Worm (Caenorhabditis elegans) whole organism, dauer: ENCODE measurements around the gene rfk-1.

ENCODE experiments used
- unc-62 ChIP-seq: sonication (generic microtip); optimal IDR thresholded peaks from 2 replicates; lab custom pipeline; 2017; ENCODE audit warnings: missing biosample characterization, missing genetic modification reagents, missing genetic modification characterization

rfk-1 gene

ce11 chrIV:10417781-10418180, 8.5 kb upstream of the rfk-1 start, which contains the start of gene F13B12.6:
Gene F13B12.6 (minus strand): TSS chrIV:10417881.
- TF ChIP-seq unc-62 (GFP tag; lab: Kevin White, UChicago): no peak

- no peak for TF ChIP-seq unc-62 (GFP tag; lab: Kevin White, UChicago)
These were observed 4.6 kb upstream of the rfk-1 start, which contains the start of gene R10H10.7 for ce11 chrIV:10413828-10414227. Gene R10H10.7 (minus strand): TSS chrIV:10413928.

ce11 chrIV:10403193-10404058, 5.9 kb downstream of the rfk-1 start, which contains the start of gene gpa-7:
Gene gpa-7 (plus strand): TSS chrIV:10404008.
- no peak for TF ChIP-seq unc-62 (GFP tag; lab: Kevin White, UChicago)

- TF ChIP-seq unc-62 (GFP tag; lab: Kevin White, UChicago): no peak
These were observed 11.0 kb downstream of the rfk-1 start for ce11 chrIV:10398244-10398643.

ce11 chrIV:10396827-10397226, 12.4 kb downstream of the rfk-1 start:
- TF ChIP-seq unc-62 (GFP tag; lab: Kevin White, UChicago): no peak

- TF ChIP-seq unc-62 (GFP tag; lab: Kevin White, UChicago): no peak
These were observed 14.4 kb downstream of the rfk-1 start, which contains the start of gene R10H10.4 for ce11 chrIV:10394858-10395257. Gene R10H10.4 (minus strand): TSS chrIV:10394958.

- no peak for TF ChIP-seq unc-62 (GFP tag; lab: Kevin White, UChicago)
These were observed 17.4 kb downstream of the rfk-1 start, which contains the start of gene spe-26 for ce11 chrIV:10391827-10392226. Gene spe-26 (minus strand): TSS chrIV:10391927.

ce11 chrIV:10388263-10388662, 21.0 kb downstream of the rfk-1 start, which contains the start of gene R10H10.3:
Gene R10H10.3 (plus strand): TSS chrIV:10388505.
- TF ChIP-seq unc-62 (GFP tag; lab: Kevin White, UChicago): no peak

- no peak for TF ChIP-seq unc-62 (GFP tag; lab: Kevin White, UChicago)
These were observed 22.2 kb downstream of the rfk-1 start, which contains the start of gene nfu-1 for ce11 chrIV:10387113-10387512. Gene nfu-1 (plus strand): TSS chrIV:10387413.

ce11 chrIV:10382894-10383293, 26.4 kb downstream of the rfk-1 start:
- no peak for TF ChIP-seq unc-62 (GFP tag; lab: Kevin White, UChicago)

ce11 chrIV:10381035-10381434, 28.2 kb downstream of the rfk-1 start:
- no peak for TF ChIP-seq unc-62 (GFP tag; lab: Kevin White, UChicago)

- no peak for TF ChIP-seq unc-62 (GFP tag; lab: Kevin White, UChicago)
These were observed 28.7 kb downstream of the rfk-1 start for ce11 chrIV:10380626-10381025.

ce11 chrIV:10374601-10375000, 34.7 kb downstream of the rfk-1 start, which contains the start of gene mask-1:
Gene mask-1 (plus strand): TSS chrIV:10374901.
- TF ChIP-seq unc-62 (GFP tag; lab: Kevin White, UChicago): no peak

ce11 chrIV:10373772-10374288, 35.4 kb downstream of the rfk-1 start, which contains the start of gene mpz-5:
Gene mpz-5 (minus strand): TSS chrIV:10373822.
- TF ChIP-seq unc-62 (GFP tag; lab: Kevin White, UChicago): no peak

ce11 chrIV:10368326-10368725, 41.0 kb downstream of the rfk-1 start, which contains the start of gene iars-1:
Gene iars-1 (plus strand): TSS chrIV:10368601.
- no peak for TF ChIP-seq unc-62 (GFP tag; lab: Kevin White, UChicago)

- no peak for TF ChIP-seq unc-62 (GFP tag; lab: Kevin White, UChicago)
These were observed 41.5 kb downstream of the rfk-1 start, which contains the start of gene pges-2 for ce11 chrIV:10367740-10368246. Gene pges-2 (minus strand): TSS chrIV:10367790.
